Worm (Caenorhabditis elegans) whole organism, L2 larva: ENCODE results near the gene mam-4.

Experiments used
- aly-2 ChIP-seq: fragments of 150-350 bp; optimal IDR thresholded peaks from 2 replicates; lab custom pipeline; 2014; ENCODE audit warnings: missing biosample characterization, missing genetic modification characterization
- ceh-16 ChIP-seq: fragments of 150-350 bp; optimal IDR thresholded peaks from 2 replicates; lab custom pipeline; 2014; ENCODE audit warnings: missing biosample characterization, missing genetic modification characterization
- egl-27 ChIP-seq: sonication (generic microtip); optimal IDR thresholded peaks from 3 replicates; lab custom pipeline; 2017; ENCODE audit warnings: missing biosample characterization, missing genetic modification reagents, missing genetic modification characterization
- gmeb-1 ChIP-seq: fragments of 150-350 bp; optimal IDR thresholded peaks from 2 replicates; lab custom pipeline; 2014; ENCODE audit warnings: missing biosample characterization, missing genetic modification characterization
- lin-39 ChIP-seq: fragments of 150-350 bp; optimal IDR thresholded peaks from 2 replicates; lab custom pipeline; 2014; ENCODE audit warnings: missing biosample characterization, missing genetic modification reagents, missing genetic modification characterization
- nhr-12 ChIP-seq: fragments of 150-350 bp; optimal IDR thresholded peaks from 2 replicates; lab custom pipeline; 2014; ENCODE audit warnings: missing biosample characterization, missing genetic modification characterization
- nhr-23 ChIP-seq: fragments of 150-350 bp; optimal IDR thresholded peaks from 2 replicates; lab custom pipeline; 2014; ENCODE audit warnings: missing biosample characterization, missing genetic modification reagents, missing genetic modification characterization
- nhr-25 ChIP-seq: fragments of 150-350 bp; sonication (generic microtip); optimal IDR thresholded peaks from 3 replicates; lab custom pipeline; 2014; ENCODE audit warnings: missing biosample characterization, missing genetic modification characterization
- peb-1 ChIP-seq: fragments of 150-350 bp; optimal IDR thresholded peaks from 2 replicates; lab custom pipeline; 2014; ENCODE audit warnings: missing biosample characterization, missing genetic modification characterization
- sma-9 ChIP-seq, 2 experiments: fragments of 150-350 bp in 1 of 2; sonication (generic microtip) in 1 of 2; optimal IDR thresholded peaks; 2 replicates each; lab custom pipeline; 2014 to 2016; ENCODE audit warnings: missing genetic modification characterization in 2 of 2, mild to moderate bottlenecking in 1 of 2, missing biosample characterization in 1 of 2, missing compliant biosample characterization in 1 of 2, missing genetic modification reagents in 1 of 2, moderate library complexity in 1 of 2
- unc-62 ChIP-seq: fragments of 150-350 bp; optimal IDR thresholded peaks from 2 replicates; lab custom pipeline; 2014; ENCODE audit warnings: missing biosample characterization, missing genetic modification reagents, missing genetic modification characterization
- ztf-4 ChIP-seq: fragments of 150-350 bp; optimal IDR thresholded peaks from 2 replicates; lab custom pipeline; 2014; ENCODE audit warnings: missing biosample characterization, missing genetic modification characterization

DNA sequence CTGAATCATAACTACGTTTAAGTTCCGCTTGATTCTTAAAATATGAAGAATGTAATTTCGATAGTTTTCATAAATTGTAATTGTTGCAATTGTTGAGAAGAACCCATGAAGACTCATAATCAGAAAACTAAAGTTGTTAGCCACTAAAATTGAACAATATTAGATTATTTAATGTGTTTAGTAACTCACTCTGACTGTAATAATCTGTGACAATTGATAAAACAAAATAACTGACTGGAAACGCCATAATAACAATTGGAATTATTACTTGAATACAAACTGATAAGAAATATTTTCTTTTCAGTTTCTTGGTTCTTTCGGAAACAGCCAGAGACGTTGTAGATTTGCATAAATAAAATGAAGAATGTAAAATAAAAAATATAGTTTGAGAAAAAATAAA lies 51.5 kb downstream of the mam-4 start:
- no peak for TF ChIP-seq peb-1 (tag; lab: Kevin White, UChicago)
- TF ChIP-seq ceh-16 (tag; lab: Kevin White, UChicago) = no peak
- no peak for TF ChIP-seq nhr-23 (tag; lab: Kevin White, UChicago)
- no peak for TF ChIP-seq sma-9 (GFP tag; optimal IDR thresholded peaks at IDR 0.05; lab: Kevin White, UChicago)
- no peak for TF ChIP-seq sma-9 (tag; optimal IDR thresholded peaks at IDR 0.05; lab: Kevin White, UChicago)
- no peak for TF ChIP-seq aly-2 (tag; lab: Kevin White, UChicago)
- TF ChIP-seq gmeb-1 = no peak
- no peak for TF ChIP-seq nhr-25
- no peak for TF ChIP-seq egl-27
- no peak for TF ChIP-seq unc-62 (GFP tag; lab: Kevin White, UChicago)
- TF ChIP-seq nhr-12 = no peak
- TF ChIP-seq ztf-4 = no peak
- no peak for TF ChIP-seq lin-39
